Worm (Caenorhabditis elegans) whole organism, L4 larva: ENCODE data around the gene F35H10.2.

Experiments
- R02D3.7 ChIP-seq: fragments of 150-350 bp; sonication (generic microtip); optimal IDR thresholded peaks from 3 replicates; lab custom pipeline; 2014; ENCODE audit warnings: missing biosample characterization, missing genetic modification characterization
- T20F7.1 ChIP-seq: fragments of 200-800 bp; sonication (Bioruptor generic); optimal IDR thresholded peaks from 2 replicates; lab custom pipeline; 2018; ENCODE audit warnings: mild to moderate bottlenecking, missing genetic modification characterization, missing compliant biosample characterization
- Y48G9A.11 ChIP-seq: fragments of 200-800 bp; sonication (Bioruptor generic); IDR thresholded peaks from 2 replicates; pipeline ENCODE4 v1.3.6; 2022; ENCODE audit warnings: missing genetic modification reagents, missing genetic modification characterization, missing compliant biosample characterization
- Y5F2A.4 ChIP-seq: fragments of 200-800 bp; sonication (Bioruptor generic); optimal IDR thresholded peaks from 2 replicates; lab custom pipeline; 2018; ENCODE audit warnings: mild to moderate bottlenecking, missing genetic modification characterization, missing compliant biosample characterization
- ZK337.2 ChIP-seq: fragments of 200-800 bp; sonication (Bioruptor generic); IDR thresholded peaks from 2 replicates; pipeline ENCODE4 v1.3.6; 2022; ENCODE audit warnings: missing genetic modification reagents, missing genetic modification characterization, missing compliant biosample characterization
- attf-4 ChIP-seq: sonication (generic microtip); optimal IDR thresholded peaks from 3 replicates; lab custom pipeline; 2017; ENCODE audit warnings: missing biosample characterization, missing genetic modification characterization
- ceh-28 ChIP-seq: fragments of 150-350 bp; optimal IDR thresholded peaks from 2 replicates; lab custom pipeline; 2014; ENCODE audit warnings: missing biosample characterization, missing genetic modification reagents, missing genetic modification characterization
- ceh-32 ChIP-seq: sonication (generic microtip); optimal IDR thresholded peaks from 2 replicates; lab custom pipeline; 2016; ENCODE audit warnings: mild to moderate bottlenecking, missing genetic modification characterization, missing compliant biosample characterization; ENCODE audit not compliant: poor library complexity
- ceh-62 ChIP-seq: sonication (generic microtip); optimal IDR thresholded peaks from 2 replicates; lab custom pipeline; 2017; ENCODE audit warnings: missing biosample characterization, missing genetic modification characterization
- ces-1 ChIP-seq: fragments of 150-350 bp; sonication (generic microtip); optimal IDR thresholded peaks from 4 replicates; lab custom pipeline; 2014; ENCODE audit warnings: missing biosample characterization, missing genetic modification reagents, missing genetic modification characterization
- cey-2 ChIP-seq: sonication (generic microtip); optimal IDR thresholded peaks from 3 replicates; lab custom pipeline; 2017; ENCODE audit warnings: missing genetic modification characterization, mild to moderate bottlenecking, missing compliant biosample characterization, antibody characterized with exemption, borderline replicate concordance; ENCODE audit not compliant: insufficient read depth
- daf-8 ChIP-seq: fragments of 200-800 bp; sonication (Bioruptor generic); IDR thresholded peaks from 2 replicates; pipeline ENCODE4 v1.3.6; 2022; ENCODE audit warnings: missing genetic modification characterization, missing compliant biosample characterization
- dmd-6 ChIP-seq: fragments of 200-800 bp; sonication (Bioruptor generic); IDR thresholded peaks from 2 replicates; pipeline ENCODE4 v1.3.6; 2022; ENCODE audit warnings: missing genetic modification reagents, missing genetic modification characterization, missing compliant biosample characterization
- dmd-8 ChIP-seq: fragments of 200-800 bp; sonication (Bioruptor generic); IDR thresholded peaks from 2 replicates; pipeline ENCODE4 v1.3.6; 2022; ENCODE audit warnings: missing genetic modification characterization, missing compliant biosample characterization
- dmd-9 ChIP-seq: fragments of 200-800 bp; sonication (Bioruptor generic); IDR thresholded peaks from 2 replicates; pipeline ENCODE4 v1.3.6; 2022; ENCODE audit warnings: missing genetic modification reagents, missing genetic modification characterization, missing compliant biosample characterization
- dpl-1 ChIP-seq: fragments of 150-350 bp; optimal IDR thresholded peaks from 2 replicates; lab custom pipeline; 2014; ENCODE audit warnings: missing biosample characterization, missing genetic modification reagents, missing genetic modification characterization
- dve-1 ChIP-seq: sonication (generic microtip); optimal IDR thresholded peaks from 2 replicates; lab custom pipeline; 2017; ENCODE audit warnings: antibody characterized with exemption, mild to moderate bottlenecking, missing genetic modification characterization, missing compliant biosample characterization; ENCODE audit not compliant: insufficient read depth
- egl-27 ChIP-seq: sonication (generic microtip); optimal IDR thresholded peaks from 3 replicates; lab custom pipeline; 2017; ENCODE audit warnings: missing biosample characterization, missing genetic modification reagents, missing genetic modification characterization
- egl-43 ChIP-seq: fragments of 200-800 bp; sonication (Bioruptor generic); IDR thresholded peaks from 2 replicates; pipeline ENCODE4 v1.3.6; 2022; ENCODE audit warnings: missing genetic modification reagents, missing genetic modification characterization, missing compliant biosample characterization
- fkh-10 ChIP-seq: fragments of 150-350 bp; optimal IDR thresholded peaks from 2 replicates; lab custom pipeline; 2014; ENCODE audit warnings: missing biosample characterization, missing genetic modification reagents, missing genetic modification characterization
- gei-8 ChIP-seq: fragments of 200-800 bp; sonication (Bioruptor generic); optimal IDR thresholded peaks from 2 replicates; lab custom pipeline; 2018; ENCODE audit warnings: mild to moderate bottlenecking, missing genetic modification characterization, missing compliant biosample characterization
- hif-1 ChIP-seq, 2 experiments: sonication (generic microtip); optimal IDR thresholded peaks; 2 replicates each; lab custom pipeline; 2016 to 2017; ENCODE audit warnings: missing compliant biosample characterization in 2 of 2, missing genetic modification characterization in 2 of 2, missing genetic modification reagents in 2 of 2, missing genotype in 2 of 2, mild to moderate bottlenecking in 1 of 2
- hlh-11 ChIP-seq: fragments of 200-800 bp; sonication (Bioruptor generic); optimal IDR thresholded peaks from 2 replicates; lab custom pipeline; 2018; ENCODE audit warnings: mild to moderate bottlenecking, missing genetic modification characterization, missing compliant biosample characterization
- hlh-30 ChIP-seq: sonication (generic microtip); optimal IDR thresholded peaks from 2 replicates; lab custom pipeline; 2017; ENCODE audit warnings: antibody characterized with exemption, mild to moderate bottlenecking, missing genetic modification characterization, missing compliant biosample characterization; ENCODE audit not compliant: insufficient read depth
- lim-7 ChIP-seq: fragments of 200-800 bp; sonication (Bioruptor generic); IDR thresholded peaks from 2 replicates; pipeline ENCODE4 v1.3.6; 2022; ENCODE audit warnings: missing genetic modification characterization, missing compliant biosample characterization
- lin-15B ChIP-seq: fragments of 150-350 bp; sonication (generic microtip); optimal IDR thresholded peaks from 3 replicates; lab custom pipeline; 2014; ENCODE audit warnings: missing biosample characterization, missing genetic modification characterization
- lin-38 ChIP-seq: fragments of 200-800 bp; sonication (Bioruptor generic); IDR thresholded peaks from 2 replicates; pipeline ENCODE4 v1.3.6; 2022; ENCODE audit warnings: missing genetic modification reagents, missing genetic modification characterization, missing compliant biosample characterization
- lin-39 ChIP-seq: fragments of 150-350 bp; optimal IDR thresholded peaks from 2 replicates; lab custom pipeline; 2014; ENCODE audit warnings: missing biosample characterization, missing genetic modification reagents, missing genetic modification characterization
- lir-3 ChIP-seq: sonication (generic microtip); optimal IDR thresholded peaks from 2 replicates; lab custom pipeline; 2016; ENCODE audit warnings: mild to moderate bottlenecking, missing genetic modification characterization, missing compliant biosample characterization
- madf-9 ChIP-seq: fragments of 200-800 bp; sonication (Bioruptor generic); conservative IDR thresholded peaks from 2 replicates; pipeline ENCODE4 v1.3.6; 2022; ENCODE audit warnings: missing genetic modification reagents, missing genetic modification characterization, missing compliant biosample characterization
- mdt-29 ChIP-seq: fragments of 200-800 bp; sonication (Bioruptor generic); IDR thresholded peaks from 2 replicates; pipeline ENCODE4 v1.3.6; 2022; ENCODE audit warnings: missing genetic modification reagents, missing genetic modification characterization, missing compliant biosample characterization
- nhr-10 ChIP-seq: fragments of 150-350 bp; optimal IDR thresholded peaks from 2 replicates; lab custom pipeline; 2014; ENCODE audit warnings: missing biosample characterization, missing genetic modification characterization
- nhr-102 ChIP-seq: sonication (generic microtip); optimal IDR thresholded peaks from 2 replicates; lab custom pipeline; 2016; ENCODE audit warnings: mild to moderate bottlenecking, missing genetic modification characterization, moderate library complexity, missing compliant biosample characterization
- nhr-111 ChIP-seq: fragments of 200-800 bp; sonication (Bioruptor generic); optimal IDR thresholded peaks from 2 replicates; lab custom pipeline; 2018; ENCODE audit warnings: mild to moderate bottlenecking, missing genetic modification characterization, missing compliant biosample characterization
- nhr-28 ChIP-seq: fragments of 150-350 bp; optimal IDR thresholded peaks from 2 replicates; lab custom pipeline; 2014; ENCODE audit warnings: missing biosample characterization, missing genetic modification characterization
- nhr-48 ChIP-seq: sonication (generic microtip); optimal IDR thresholded peaks from 2 replicates; lab custom pipeline; 2016; ENCODE audit warnings: mild to moderate bottlenecking, missing genetic modification characterization, missing compliant biosample characterization
- nhr-76 ChIP-seq: fragments of 150-350 bp; optimal IDR thresholded peaks from 2 replicates; lab custom pipeline; 2014; ENCODE audit warnings: missing biosample characterization, missing genetic modification characterization
- php-3 ChIP-seq: fragments of 200-800 bp; sonication (Bioruptor generic); IDR thresholded peaks from 2 replicates; pipeline ENCODE4 v1.3.6; 2022; ENCODE audit warnings: missing genetic modification reagents, missing genetic modification characterization, missing compliant biosample characterization
- rbr-2 ChIP-seq: sonication (generic microtip); optimal IDR thresholded peaks from 2 replicates; lab custom pipeline; 2016; ENCODE audit warnings: missing genotype, missing genetic modification characterization, missing compliant biosample characterization
- saeg-2 ChIP-seq: fragments of 200-800 bp; sonication (Bioruptor generic); IDR thresholded peaks from 2 replicates; pipeline ENCODE4 v1.3.6; 2022; ENCODE audit warnings: missing genetic modification reagents, missing genetic modification characterization, missing compliant biosample characterization
- sdz-12 ChIP-seq: fragments of 200-800 bp; sonication (Bioruptor generic); optimal IDR thresholded peaks from 2 replicates; lab custom pipeline; 2018; ENCODE audit warnings: mild to moderate bottlenecking, missing genetic modification characterization, missing compliant biosample characterization
- snpc-1.2 ChIP-seq: fragments of 200-800 bp; sonication (Bioruptor generic); IDR thresholded peaks from 2 replicates; pipeline ENCODE4 v1.3.6; 2022; ENCODE audit warnings: missing genetic modification reagents, missing genetic modification characterization, missing compliant biosample characterization
- snpc-4 ChIP-seq: fragments of 150-350 bp; optimal IDR thresholded peaks from 2 replicates; lab custom pipeline; 2014; ENCODE audit warnings: missing biosample characterization, missing genetic modification characterization
- spr-1 ChIP-seq: sonication (generic microtip); optimal IDR thresholded peaks from 2 replicates; lab custom pipeline; 2016; ENCODE audit warnings: mild to moderate bottlenecking, missing genetic modification characterization, missing compliant biosample characterization
- unc-130 ChIP-seq: sonication (generic microtip); optimal IDR thresholded peaks from 2 replicates; lab custom pipeline; 2016; ENCODE audit warnings: missing genetic modification reagents, missing genetic modification characterization, missing compliant biosample characterization
- vab-7 ChIP-seq: fragments of 200-800 bp; sonication (Bioruptor generic); IDR thresholded peaks from 2 replicates; pipeline ENCODE4 v1.3.6; 2022; ENCODE audit warnings: missing genetic modification reagents, missing genetic modification characterization, missing compliant biosample characterization
- zag-1 ChIP-seq: fragments of 150-350 bp; optimal IDR thresholded peaks from 2 replicates; lab custom pipeline; 2014; ENCODE audit warnings: missing biosample characterization, missing genetic modification characterization
- zfp-2 ChIP-seq: sonication (generic microtip); optimal IDR thresholded peaks from 2 replicates; lab custom pipeline; 2016; ENCODE audit warnings: mild to moderate bottlenecking, missing genetic modification characterization, missing compliant biosample characterization
- zfp-3 ChIP-seq: fragments of 200-800 bp; sonication (Bioruptor generic); conservative IDR thresholded peaks from 2 replicates; pipeline ENCODE4 v1.3.6; 2022; ENCODE audit warnings: missing genetic modification reagents, missing genetic modification characterization, missing compliant biosample characterization
- zip-11 ChIP-seq: fragments of 200-800 bp; sonication (Bioruptor generic); IDR thresholded peaks from 2 replicates; pipeline ENCODE4 v1.3.6; 2022; ENCODE audit warnings: missing genetic modification characterization, missing compliant biosample characterization
- zip-2 ChIP-seq: fragments of 150-350 bp; optimal IDR thresholded peaks from 2 replicates; lab custom pipeline; 2014; ENCODE audit warnings: missing biosample characterization, missing genetic modification characterization

F35H10.2 gene

ce11 chrIV:8375381-8375780 lies 46.4 kb downstream of the F35H10.2 start (continued):
- TF ChIP-seq sdz-12 (GFP tag; lab: Kevin White, UChicago) (no peak), Y5F2A.4 (peak; percentile 62), lim-7 (peak; percentile 76), lin-15B (tag; lab: Kevin White, UChicago) (no peak), ceh-32 (tag; lab: Kevin White, UChicago) (no peak), hlh-11 (tag; lab: Kevin White, UChicago) (peak; percentile 67), lin-39 (tag; lab: Kevin White, UChicago) (no peak), daf-8 (no peak), madf-9 (GFP tag; lab: Robert Waterston, UW) (0 out of 2 replicates have a peak, but pooled peaks have one; percentile 53), vab-7 (GFP tag; lab: Robert Waterston, UW) (peak; percentile 74), dmd-9 (GFP tag; lab: Robert Waterston, UW) (peak; percentile 68; the same call in 1 of the 2 replicates), snpc-4 (tag; lab: Kevin White, UChicago) (no peak), nhr-28 (tag; lab: Kevin White, UChicago) (peak; percentile 65), egl-43 (GFP tag; lab: Robert Waterston, UW) (peak; percentile 84), nhr-48 (tag; lab: Kevin White, UChicago) (peak; percentile 46), zag-1 (tag; lab: Kevin White, UChicago) (no peak), zfp-2 (tag; lab: Kevin White, UChicago) (peak; percentile 21), dpl-1 (peak; percentile 46), ceh-62 (tag; lab: Kevin White, UChicago) (no peak), dmd-6 (GFP tag; lab: Robert Waterston, UW) (peak; percentile 74), php-3 (0 out of 2 replicates have a peak, but pooled peaks have one; percentile 54), nhr-10 (tag; lab: Kevin White, UChicago) (no peak), rbr-2 (tag; lab: Kevin White, UChicago) (peak; percentile 79), nhr-111 (GFP tag; lab: Kevin White, UChicago) (no peak), nhr-76 (no peak), hif-1 (tag; optimal IDR thresholded peaks at IDR 0.05; lab: Kevin White, UChicago) (peak in 1 of 2 experiments; percentile 62), Y48G9A.11 (GFP tag; lab: Robert Waterston, UW) (peak; percentile 68), lin-38 (peak; percentile 79), ceh-28 (no peak), gei-8 (GFP tag; lab: Kevin White, UChicago) (peak; percentile 29), zip-2 (tag; lab: Kevin White, UChicago) (peak; percentile 13), attf-4 (tag; lab: Kevin White, UChicago) (no peak), ces-1 (GFP tag; lab: Kevin White, UChicago) (no peak), ZK337.2 (peak; percentile 41; the same call in 1 of the 2 replicates), cey-2 (tag; lab: Kevin White, UChicago) (no peak), R02D3.7 (peak; percentile 77), spr-1 (tag; lab: Kevin White, UChicago) (peak; percentile 32), zfp-3 (GFP tag; lab: Robert Waterston, UW) (peak; percentile 62; the same call in 1 of the 2 replicates), egl-27 (tag; lab: Kevin White, UChicago) (no peak), nhr-102 (tag; lab: Kevin White, UChicago) (peak; percentile 61), mdt-29 (peak; percentile 83), dve-1 (tag; lab: Kevin White, UChicago) (peak; percentile 76), fkh-10 (no peak), zip-11 (GFP tag; lab: Robert Waterston, UW) (peak; percentile 54; the same call in 1 of the 2 replicates), snpc-1.2 (GFP tag; lab: Robert Waterston, UW) (peak; percentile 85), saeg-2 (GFP tag; lab: Robert Waterston, UW) (no peak), dmd-8 (GFP tag; lab: Robert Waterston, UW) (peak; percentile 67; the same call in 1 of the 2 replicates), lir-3 (peak; percentile 29), hlh-30 (peak; percentile 64), T20F7.1 (GFP tag; lab: Kevin White, UChicago) (peak; percentile 73), unc-130 (GFP tag; lab: Kevin White, UChicago) (peak; percentile 71)
